Worm (Caenorhabditis elegans) whole organism, mixed stage, embryonic: ENCODE results near the gene unc-43.

Source experiments
- M03D4.4 ChIP-seq: sonication (generic microtip); optimal IDR thresholded peaks from 2 replicates; lab custom pipeline; 2017; ENCODE audit warnings: mild to moderate bottlenecking, missing genetic modification characterization, missing compliant biosample characterization
- bed-3 ChIP-seq: fragments of 200-800 bp; sonication (Bioruptor generic); optimal IDR thresholded peaks from 3 replicates; lab custom pipeline; 2018; ENCODE audit warnings: mild to moderate bottlenecking, missing genetic modification characterization, moderate library complexity, missing compliant biosample characterization
- blmp-1 ChIP-seq: fragments of 150-350 bp; optimal IDR thresholded peaks from 2 replicates; lab custom pipeline; 2014; ENCODE audit warnings: missing biosample characterization, missing genetic modification characterization
- ceh-39 ChIP-seq: fragments of 150-350 bp; optimal IDR thresholded peaks from 2 replicates; lab custom pipeline; 2014; ENCODE audit warnings: missing biosample characterization, missing genetic modification characterization
- ceh-83 ChIP-seq: fragments of 200-800 bp; sonication (Bioruptor generic); optimal IDR thresholded peaks from 2 replicates; lab custom pipeline; 2018; ENCODE audit warnings: mild to moderate bottlenecking, missing genetic modification characterization, missing compliant biosample characterization
- ces-1 ChIP-seq: fragments of 150-350 bp; optimal IDR thresholded peaks from 2 replicates; lab custom pipeline; 2014; ENCODE audit warnings: missing biosample characterization, missing genetic modification reagents, missing genetic modification characterization
- cnd-1 ChIP-seq: fragments of 200-800 bp; sonication (Bioruptor generic); optimal IDR thresholded peaks from 2 replicates; lab custom pipeline; 2018; ENCODE audit warnings: mild to moderate bottlenecking, missing genetic modification characterization, missing compliant biosample characterization
- drap-1 ChIP-seq: fragments of 200-800 bp; sonication (Bioruptor generic); optimal IDR thresholded peaks from 3 replicates; lab custom pipeline; 2018; ENCODE audit warnings: mild to moderate bottlenecking, missing genetic modification characterization, missing compliant biosample characterization
- elt-1 ChIP-seq: sonication (generic microtip); optimal IDR thresholded peaks from 2 replicates; lab custom pipeline; 2017; ENCODE audit warnings: missing genetic modification characterization, mild to moderate bottlenecking, missing compliant biosample characterization, antibody characterized with exemption, moderate library complexity, borderline replicate concordance; ENCODE audit not compliant: insufficient read depth
- elt-3 ChIP-seq: fragments of 150-350 bp; optimal IDR thresholded peaks from 2 replicates; lab custom pipeline; 2014; ENCODE audit warnings: missing biosample characterization, missing genetic modification characterization
- flh-1 ChIP-seq: fragments of 200-800 bp; sonication (Bioruptor generic); optimal IDR thresholded peaks from 2 replicates; lab custom pipeline; 2018; ENCODE audit warnings: mild to moderate bottlenecking, missing genetic modification characterization, moderate library complexity, missing compliant biosample characterization
- lin-13 ChIP-seq: fragments of 150-350 bp; optimal IDR thresholded peaks from 2 replicates; lab custom pipeline; 2014; ENCODE audit warnings: missing biosample characterization, missing genetic modification characterization
- lin-32 ChIP-seq: fragments of 200-800 bp; sonication (Bioruptor generic); optimal IDR thresholded peaks from 2 replicates; lab custom pipeline; 2018; ENCODE audit warnings: mild to moderate bottlenecking, missing genetic modification characterization, missing compliant biosample characterization
- lsy-2 ChIP-seq: fragments of 150-350 bp; optimal IDR thresholded peaks from 2 replicates; lab custom pipeline; 2014; ENCODE audit warnings: missing biosample characterization, missing genetic modification characterization
- mab-5 ChIP-seq: fragments of 150-350 bp; optimal IDR thresholded peaks from 2 replicates; lab custom pipeline; 2014; ENCODE audit warnings: missing biosample characterization, missing genetic modification characterization
- mep-1 ChIP-seq: fragments of 150-350 bp; optimal IDR thresholded peaks from 2 replicates; lab custom pipeline; 2017; ENCODE audit warnings: missing biosample characterization, missing genetic modification reagents, missing genetic modification characterization, inconsistent platforms
- mls-2 ChIP-seq: sonication (generic microtip); optimal IDR thresholded peaks from 2 replicates; lab custom pipeline; 2016; ENCODE audit warnings: mild to moderate bottlenecking, missing genetic modification characterization, moderate library complexity, missing compliant biosample characterization
- nhr-12 ChIP-seq: fragments of 150-350 bp; optimal IDR thresholded peaks from 2 replicates; lab custom pipeline; 2014; ENCODE audit warnings: missing biosample characterization, missing genetic modification characterization
- nhr-2 ChIP-seq: fragments of 150-350 bp; optimal IDR thresholded peaks from 2 replicates; lab custom pipeline; 2014; ENCODE audit warnings: missing biosample characterization, missing genetic modification characterization
- nhr-237 ChIP-seq: fragments of 150-350 bp; optimal IDR thresholded peaks from 2 replicates; lab custom pipeline; 2014; ENCODE audit warnings: missing biosample characterization, missing genetic modification characterization
- nhr-28 ChIP-seq: fragments of 150-350 bp; optimal IDR thresholded peaks from 2 replicates; lab custom pipeline; 2014; ENCODE audit warnings: missing biosample characterization, missing genetic modification characterization
- pha-4 ChIP-seq: fragments of 150-350 bp; optimal IDR thresholded peaks from 2 replicates; lab custom pipeline; 2018; ENCODE audit warnings: missing biosample characterization, missing genetic modification reagents, missing genetic modification characterization
- sem-2 ChIP-seq: fragments of 200-800 bp; sonication (Bioruptor generic); optimal IDR thresholded peaks from 2 replicates; lab custom pipeline; 2018; ENCODE audit warnings: mild to moderate bottlenecking, missing genetic modification characterization, missing compliant biosample characterization
- sptf-1 ChIP-seq: sonication (generic microtip); optimal IDR thresholded peaks from 2 replicates; lab custom pipeline; 2017; ENCODE audit warnings: mild to moderate bottlenecking, missing genetic modification characterization, moderate library complexity, missing compliant biosample characterization
- tbx-8 ChIP-seq: fragments of 200-800 bp; sonication (Bioruptor generic); optimal IDR thresholded peaks from 2 replicates; lab custom pipeline; 2018; ENCODE audit warnings: mild to moderate bottlenecking, missing genetic modification characterization, moderate library complexity, missing compliant biosample characterization
- unc-120 ChIP-seq: sonication (generic microtip); optimal IDR thresholded peaks from 2 replicates; lab custom pipeline; 2017; ENCODE audit warnings: missing genetic modification characterization, missing compliant biosample characterization; ENCODE audit not compliant: poor library complexity, severe bottlenecking
- unc-39 ChIP-seq: fragments of 150-350 bp; optimal IDR thresholded peaks from 2 replicates; lab custom pipeline; 2014; ENCODE audit warnings: missing biosample characterization, missing genetic modification characterization
- unc-62 ChIP-seq: fragments of 150-350 bp; optimal IDR thresholded peaks from 2 replicates; lab custom pipeline; 2014; ENCODE audit warnings: missing biosample characterization, missing genetic modification reagents, missing genetic modification characterization
- zip-8 ChIP-seq: fragments of 150-350 bp; optimal IDR thresholded peaks from 2 replicates; lab custom pipeline; 2014; ENCODE audit warnings: missing biosample characterization, missing genetic modification characterization
- ztf-11 ChIP-seq: fragments of 150-350 bp; optimal IDR thresholded peaks from 2 replicates; lab custom pipeline; 2014; ENCODE audit warnings: missing biosample characterization, missing genetic modification characterization

The unc-43 gene

DNA sequence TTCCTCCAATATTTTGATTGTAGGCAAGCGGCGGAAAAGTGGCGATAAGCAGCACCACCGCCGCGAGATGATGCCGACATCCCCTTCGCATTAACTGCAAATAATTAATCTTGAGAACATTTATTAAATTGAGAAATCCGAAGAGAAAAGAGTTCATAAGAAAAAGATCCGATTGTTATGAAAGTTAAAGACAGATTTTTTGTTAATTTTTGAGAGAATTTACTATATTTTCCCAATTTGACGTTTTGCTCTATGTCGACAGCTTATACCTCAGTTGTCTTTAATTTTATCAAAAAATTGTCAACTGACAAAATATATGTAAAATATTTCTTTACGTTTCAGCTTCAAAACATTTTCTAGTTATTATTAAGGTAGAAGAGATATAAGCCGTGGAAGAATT lies 47.8 kb downstream of the unc-43 start, which contains the start of gene R09E10.5:
R09E10.5 (minus strand) TSS at position 101 of the 400 bp plus-strand sequence.
- TF ChIP-seq lin-13 (tag; lab: Kevin White, UChicago) (no peak), tbx-8 (GFP tag; lab: Kevin White, UChicago) (no peak), zip-8 (tag; lab: Kevin White, UChicago) (no peak)

- TF ChIP-seq elt-3 (tag; lab: Kevin White, UChicago) (no peak), drap-1 (GFP tag; lab: Kevin White, UChicago) (no peak), sptf-1 (tag; lab: Kevin White, UChicago) (no peak), unc-39 (tag; lab: Kevin White, UChicago) (no peak), lin-32 (GFP tag; lab: Kevin White, UChicago) (no peak)
These were observed 54.0 kb downstream of the unc-43 start for ce11 chrIV:10296036-10296435.

DNA sequence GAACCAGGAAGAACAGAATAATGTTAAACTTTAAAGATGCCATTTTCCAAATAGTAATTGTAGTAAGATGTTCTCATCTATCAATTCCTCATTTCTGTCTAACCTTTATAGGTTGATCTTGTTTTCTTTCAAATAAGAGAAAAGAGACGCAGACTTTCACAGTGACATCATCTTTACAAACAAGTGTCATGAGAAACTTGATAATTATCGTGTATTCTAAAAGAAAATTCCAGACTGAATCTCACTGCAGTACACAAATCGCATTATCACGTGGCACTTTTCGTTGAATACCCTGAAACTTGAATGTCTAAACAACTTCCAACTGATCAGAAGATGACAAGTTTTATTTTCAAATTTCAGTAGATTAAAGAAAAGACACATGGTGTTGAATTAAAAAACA lies 54.9 kb downstream of the unc-43 start, which contains the start of gene R09E10.13:
R09E10.13 (minus strand) TSS at position 61 of the 400 bp plus-strand sequence.
- TF ChIP-seq nhr-2 = no peak
- TF ChIP-seq M03D4.4 (tag; lab: Kevin White, UChicago) = no peak
- TF ChIP-seq blmp-1 (tag; lab: Kevin White, UChicago) = no peak
- TF ChIP-seq ceh-39 (tag; lab: Kevin White, UChicago) = no peak
- no peak for TF ChIP-seq ceh-83
- no peak for TF ChIP-seq ces-1 (GFP tag; lab: Kevin White, UChicago)
- no peak for TF ChIP-seq unc-62
- no peak for TF ChIP-seq lin-32 (GFP tag; lab: Kevin White, UChicago)
- TF ChIP-seq unc-120 (tag; lab: Kevin White, UChicago) = no peak
- no peak for TF ChIP-seq mls-2 (tag; lab: Kevin White, UChicago)
- TF ChIP-seq mab-5 (tag; lab: Kevin White, UChicago) = no peak

DNA sequence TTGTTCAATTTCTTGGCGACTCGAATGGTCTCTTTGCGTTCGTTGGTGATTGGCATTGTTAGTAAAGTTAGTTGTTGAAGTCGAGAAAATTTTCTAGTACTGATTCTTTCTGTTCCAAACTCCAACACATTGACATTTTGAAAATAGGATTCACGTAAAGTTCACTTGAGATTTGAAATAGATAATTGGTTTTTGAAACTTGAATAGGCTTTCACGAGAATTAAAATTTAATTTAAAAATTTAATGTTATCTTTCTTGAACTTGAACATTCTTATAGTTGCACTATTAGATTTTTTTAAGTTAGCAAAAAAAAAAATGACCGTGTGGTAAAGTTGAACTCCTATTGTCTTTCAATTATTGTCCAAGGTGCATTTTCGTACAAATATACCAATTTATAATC lies 56.0 kb downstream of the unc-43 start, which contains the start of gene R09E10.6:
R09E10.6 (minus strand) TSS at position 101 of the 400 bp plus-strand sequence.
- TF ChIP-seq flh-1 (GFP tag; lab: Kevin White, UChicago) (no peak), unc-120 (tag; lab: Kevin White, UChicago) (no peak), ces-1 (GFP tag; lab: Kevin White, UChicago) (no peak), pha-4 (tag; lab: Kevin White, UChicago) (no peak), mls-2 (tag; lab: Kevin White, UChicago) (no peak), ztf-11 (no peak), unc-62 (no peak), unc-39 (tag; lab: Kevin White, UChicago) (no peak), elt-1 (tag; lab: Kevin White, UChicago) (no peak), nhr-237 (no peak), ceh-39 (tag; lab: Kevin White, UChicago) (no peak), ceh-83 (no peak), cnd-1 (tag; lab: Kevin White, UChicago) (no peak), sem-2 (GFP tag; lab: Kevin White, UChicago) (no peak), nhr-28 (tag; lab: Kevin White, UChicago) (no peak), bed-3 (GFP tag; lab: Kevin White, UChicago) (no peak), sptf-1 (tag; lab: Kevin White, UChicago) (no peak), M03D4.4 (tag; lab: Kevin White, UChicago) (no peak)

DNA sequence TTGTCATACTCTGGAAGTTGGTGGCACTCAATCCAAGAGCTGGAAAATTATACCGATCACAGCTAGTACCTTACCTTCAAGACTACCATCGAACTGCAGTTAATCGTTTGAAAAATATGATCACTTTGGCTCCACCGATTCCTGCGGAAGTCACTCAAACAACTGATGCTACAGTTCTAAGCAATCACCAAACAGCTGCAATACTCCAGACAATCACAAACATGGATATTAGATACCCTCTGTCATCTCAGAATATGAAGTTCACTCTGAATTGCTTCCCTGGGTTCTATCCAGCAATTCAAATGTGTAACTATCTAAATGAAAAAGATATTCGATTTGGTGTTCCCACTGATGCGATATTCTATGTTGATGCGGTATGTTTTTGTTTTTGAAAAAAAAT lies 61.4 kb downstream of the unc-43 start:
- TF ChIP-seq zip-8 (tag; lab: Kevin White, UChicago) (no peak), lin-13 (tag; lab: Kevin White, UChicago) (no peak), lsy-2 (tag; lab: Kevin White, UChicago) (no peak), cnd-1 (tag; lab: Kevin White, UChicago) (no peak), blmp-1 (tag; lab: Kevin White, UChicago) (no peak), nhr-12 (no peak), unc-39 (tag; lab: Kevin White, UChicago) (no peak), unc-62 (no peak), nhr-28 (tag; lab: Kevin White, UChicago) (no peak), ceh-39 (tag; lab: Kevin White, UChicago) (no peak), drap-1 (GFP tag; lab: Kevin White, UChicago) (no peak), elt-3 (tag; lab: Kevin White, UChicago) (no peak), nhr-2 (no peak), mep-1 (no peak), ces-1 (GFP tag; lab: Kevin White, UChicago) (no peak)
